Worm (Caenorhabditis elegans): ENCODE data around the gene Y54G2A.52.

Gene Y54G2A.52

DNA sequence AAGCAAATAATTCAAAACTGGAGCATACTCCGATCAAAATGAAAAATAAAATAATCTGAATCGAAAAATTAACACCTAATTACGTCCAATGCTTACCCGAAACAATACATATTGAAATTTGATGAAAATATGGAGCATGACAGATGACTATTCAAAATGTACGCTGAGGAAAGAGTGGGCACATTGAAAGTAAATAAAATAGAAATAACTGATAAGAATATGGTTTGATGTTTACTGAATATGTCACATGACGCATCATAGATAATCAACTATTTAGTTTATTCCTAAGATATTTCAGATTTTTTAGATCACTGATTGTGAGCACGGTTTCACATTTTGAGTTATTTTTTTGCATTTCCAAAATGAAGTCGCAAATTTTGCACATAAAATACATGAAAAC, at the start of gene Y54G2A.52:
TSS of gene Y54G2A.52 (minus strand) at position 348 of the 400 bp plus-strand sequence.
- TF ChIP-seq K12H6.12 (tag; optimal IDR thresholded peaks at IDR 0.05) (no peak), ama-1 (optimal IDR thresholded peaks at IDR 0.05) (no peak), ama-1 (GFP tag; optimal IDR thresholded peaks at IDR 0.05) (no peak), B0261.1 (tag; optimal IDR thresholded peaks at IDR 0.05) (no peak), zim-3 (tag; optimal IDR thresholded peaks at IDR 0.05) (no peak), unc-130 (GFP tag; optimal IDR thresholded peaks at IDR 0.05) (no peak), T26A5.8 (tag; optimal IDR thresholded peaks at IDR 0.05) (no peak), lir-1 (GFP tag; conservative IDR thresholded peaks at IDR 0.05) (no peak), nhr-80 (tag; optimal IDR thresholded peaks at IDR 0.05) (peak; percentile 63)

- TF ChIP-seq nhr-80 (tag; optimal IDR thresholded peaks at IDR 0.05), result peak; percentile 6
- TF ChIP-seq attf-5 (GFP tag; optimal IDR thresholded peaks at IDR 0.05), result peak; percentile 55
- TF ChIP-seq somi-1 (GFP tag; optimal IDR thresholded peaks at IDR 0.05), result no peak
- peak; percentile 58 for TF ChIP-seq hmg-1.2 (GFP tag; IDR thresholded peaks at IDR 0.05)
Observed at ce11 chrIV:2846264-2846663, 47.8 kb upstream of the Y54G2A.52 start, which contains the start of gene Y54G2A.40. Gene Y54G2A.40, plus strand, starts transcription at chrIV:2846476.

ce11 chrIV:2843882-2844281, 45.4 kb upstream of the Y54G2A.52 start, which contains the start of gene Y54G2A.15:
Gene Y54G2A.15, minus strand, starts transcription at chrIV:2843982.
- TF ChIP-seq hmg-1.2 (GFP tag; IDR thresholded peaks at IDR 0.05), result no peak
- no peak for TF ChIP-seq lsy-27 (tag; optimal IDR thresholded peaks at IDR 0.05; ENCODE audit: borderline replicate concordance, insufficient read depth)
- TF ChIP-seq lir-1 (GFP tag; conservative IDR thresholded peaks at IDR 0.05), result no peak
- no peak for TF ChIP-seq nhr-90 (tag; optimal IDR thresholded peaks at IDR 0.05)

DNA sequence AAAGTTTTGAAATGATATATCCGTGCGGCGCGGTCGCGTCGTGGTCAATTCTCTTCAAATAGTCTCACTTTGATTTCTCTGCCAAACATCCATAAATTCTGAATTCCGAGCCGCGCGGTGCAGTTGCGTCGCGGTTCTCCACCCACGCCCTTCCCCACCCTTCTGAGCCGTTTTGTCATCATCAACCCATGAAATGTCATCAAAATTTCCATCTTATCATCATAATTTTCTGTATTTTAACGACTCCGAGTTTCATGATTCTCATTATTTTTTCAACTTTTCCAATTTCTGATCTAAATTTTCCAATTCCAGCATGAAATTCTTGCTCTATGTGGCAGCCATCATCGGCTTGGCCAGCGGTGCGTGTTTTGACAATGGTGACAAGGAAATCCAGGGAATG, 43.7 kb upstream of the Y54G2A.52 start, which contains the start of gene clec-84:
TSS of gene clec-84 (plus strand) at position 301 of the 400 bp plus-strand sequence.
- TF ChIP-seq ceh-40 (GFP tag; IDR thresholded peaks at IDR 0.05) (no peak), let-607 (tag; optimal IDR thresholded peaks at IDR 0.05) (no peak), madf-8 (GFP tag; conservative IDR thresholded peaks at IDR 0.05) (no peak), hmg-1.2 (GFP tag; IDR thresholded peaks at IDR 0.05) (no peak), ceh-79 (tag; optimal IDR thresholded peaks at IDR 0.05) (no peak), lin-40 (tag; optimal IDR thresholded peaks at IDR 0.05) (no peak), F33H1.4 (GFP tag; IDR thresholded peaks at IDR 0.05) (no peak), aptf-2 (GFP tag; conservative IDR thresholded peaks at IDR 0.05) (no peak), F37B4.10 (GFP tag; IDR thresholded peaks at IDR 0.05) (no peak), madf-10 (tag; optimal IDR thresholded peaks at IDR 0.05) (no peak), lin-54 (GFP tag; optimal IDR thresholded peaks at IDR 0.05) (no peak), atf-7 (tag; optimal IDR thresholded peaks at IDR 0.05) (no peak)

DNA sequence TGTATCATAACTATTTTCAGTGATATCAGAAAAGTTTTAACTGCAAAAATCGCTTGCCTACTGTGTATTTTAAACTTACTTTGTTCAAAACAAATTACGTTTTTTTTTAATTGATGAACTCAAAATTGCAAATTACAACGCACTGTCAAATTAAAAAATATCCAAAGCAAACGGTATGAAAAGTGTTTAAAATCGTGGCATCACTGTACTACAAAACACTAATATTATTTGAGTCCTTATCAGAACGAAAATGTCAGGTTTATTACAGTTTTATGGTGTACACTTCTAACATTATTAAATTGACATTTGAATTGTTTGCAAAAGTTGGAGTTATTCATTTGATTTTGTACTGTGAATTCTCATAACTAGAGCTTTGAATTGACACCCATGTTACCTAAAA, 42.8 kb upstream of the Y54G2A.52 start, which contains the start of gene clec-83:
TSS of gene clec-83 (minus strand) at position 213 of the 400 bp plus-strand sequence.
- TF ChIP-seq him-1 (tag; optimal IDR thresholded peaks at IDR 0.05) (no peak), tlf-1 (GFP tag; optimal IDR thresholded peaks at IDR 0.05) (no peak), nhr-80 (tag; optimal IDR thresholded peaks at IDR 0.05) (peak; percentile 62)

DNA sequence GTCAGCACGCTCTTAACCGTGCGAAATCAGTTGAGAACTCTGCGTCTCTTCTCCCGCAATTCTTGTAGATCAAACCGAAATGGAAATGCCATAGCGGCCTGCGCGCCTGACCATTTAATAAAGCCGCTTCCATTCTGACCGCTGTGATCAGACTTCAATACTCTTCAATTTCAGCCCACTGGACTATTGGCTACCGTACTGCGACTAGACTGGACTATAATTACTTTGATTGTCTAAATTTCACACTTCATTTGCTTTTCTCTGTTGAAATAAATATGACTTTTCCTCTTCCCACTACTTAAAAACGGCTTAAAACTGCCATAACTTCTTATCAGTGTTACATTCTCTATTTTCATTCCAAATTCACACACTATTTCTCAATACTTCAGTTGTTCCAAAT, 39.8 kb upstream of the Y54G2A.52 start, which contains the start of gene Y54G2A.7:
TSS of gene Y54G2A.7 (plus strand) at position 301 of the 400 bp plus-strand sequence.
- TF ChIP-seq nhr-80 (tag; optimal IDR thresholded peaks at IDR 0.05) (peak; percentile 13), cebp-2 (GFP tag; IDR thresholded peaks at IDR 0.05) (no peak)

DNA sequence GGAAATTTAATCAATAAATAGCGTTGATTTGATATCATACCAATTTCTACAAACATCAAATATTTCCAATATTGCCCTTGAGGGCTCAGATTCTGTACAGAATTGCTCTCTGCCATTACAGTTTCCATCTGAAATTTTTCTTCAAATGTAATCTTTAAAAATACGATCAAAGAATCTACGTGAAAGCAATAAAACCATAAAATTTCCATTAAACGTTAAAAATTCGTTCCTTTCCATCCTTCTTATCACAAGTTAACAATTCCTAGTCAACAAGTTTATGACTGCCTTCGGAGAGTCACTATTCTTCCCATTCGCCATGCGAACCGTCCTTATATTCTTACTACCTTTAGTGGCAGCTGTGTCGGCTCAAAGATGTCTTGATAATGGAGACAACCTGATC, 36.9 kb upstream of the Y54G2A.52 start, which contains the start of gene clec-82:
TSS of gene clec-82 (plus strand) at position 301 of the 400 bp plus-strand sequence.
- no peak for TF ChIP-seq ccch-3 (GFP tag; optimal IDR thresholded peaks at IDR 0.05)
- TF ChIP-seq B0019.2 (GFP tag; conservative IDR thresholded peaks at IDR 0.05), result no peak
- no peak for TF ChIP-seq cebp-2 (GFP tag; IDR thresholded peaks at IDR 0.05)
- no peak for TF ChIP-seq aptf-3 (GFP tag; IDR thresholded peaks at IDR 0.05)
- no peak for TF ChIP-seq egrh-3 (GFP tag; IDR thresholded peaks at IDR 0.05)
- no peak for TF ChIP-seq xnd-1 (tag; optimal IDR thresholded peaks at IDR 0.05)
- no peak for TF ChIP-seq hmg-1.2 (GFP tag; IDR thresholded peaks at IDR 0.05)
- no peak for TF ChIP-seq sdz-38 (tag; optimal IDR thresholded peaks at IDR 0.05)
- no peak for TF ChIP-seq T26A5.8 (tag; optimal IDR thresholded peaks at IDR 0.05)

Data from whole organism, young adult.